Worm (Caenorhabditis elegans) whole organism, L2 larva: ENCODE measurements around the gene F09E10.7.

Experiments used
- C34F6.9 ChIP-seq: fragments of 150-350 bp; optimal IDR thresholded peaks from 2 replicates; lab custom pipeline; 2014; ENCODE audit warnings: missing biosample characterization, missing genetic modification characterization
- F13H6.1 ChIP-seq: sonication (generic microtip); optimal IDR thresholded peaks from 2 replicates; lab custom pipeline; 2016; ENCODE audit warnings: missing genetic modification characterization, missing compliant biosample characterization
- R02D3.7 ChIP-seq: fragments of 150-350 bp; optimal IDR thresholded peaks from 2 replicates; lab custom pipeline; 2014; ENCODE audit warnings: missing biosample characterization, missing genetic modification characterization
- Y55F3AM.14 ChIP-seq: fragments of 200-800 bp; sonication (Bioruptor generic); optimal IDR thresholded peaks from 2 replicates; lab custom pipeline; 2018; ENCODE audit warnings: mild to moderate bottlenecking, missing genetic modification characterization, missing compliant biosample characterization
- ZK546.5 ChIP-seq: sonication (generic microtip); optimal IDR thresholded peaks from 2 replicates; lab custom pipeline; 2017; ENCODE audit warnings: missing biosample characterization, missing genetic modification characterization
- alr-1 ChIP-seq: fragments of 150-350 bp; optimal IDR thresholded peaks from 2 replicates; lab custom pipeline; 2014; ENCODE audit warnings: missing biosample characterization, missing genetic modification characterization
- aly-2 ChIP-seq: fragments of 150-350 bp; optimal IDR thresholded peaks from 2 replicates; lab custom pipeline; 2014; ENCODE audit warnings: missing biosample characterization, missing genetic modification characterization
- ama-1 ChIP-seq: fragments of 150-350 bp; optimal IDR thresholded peaks from 2 replicates; lab custom pipeline; 2018; ENCODE audit warnings: inconsistent platforms
- blmp-1 ChIP-seq: sonication (generic microtip); optimal IDR thresholded peaks from 2 replicates; lab custom pipeline; 2017; ENCODE audit warnings: missing genetic modification characterization, mild to moderate bottlenecking, missing compliant biosample characterization, antibody characterized with exemption, moderate library complexity; ENCODE audit not compliant: insufficient read depth
- ceh-16 ChIP-seq: fragments of 150-350 bp; optimal IDR thresholded peaks from 2 replicates; lab custom pipeline; 2014; ENCODE audit warnings: missing biosample characterization, missing genetic modification characterization
- ceh-82 ChIP-seq: fragments of 150-350 bp; optimal IDR thresholded peaks from 2 replicates; lab custom pipeline; 2014; ENCODE audit warnings: missing biosample characterization, missing genetic modification characterization
- crh-2 ChIP-seq: sonication (generic microtip); optimal IDR thresholded peaks from 2 replicates; lab custom pipeline; 2017; ENCODE audit warnings: missing biosample characterization, missing genetic modification characterization
- egl-27 ChIP-seq: sonication (generic microtip); optimal IDR thresholded peaks from 3 replicates; lab custom pipeline; 2017; ENCODE audit warnings: missing biosample characterization, missing genetic modification reagents, missing genetic modification characterization
- elt-1 ChIP-seq: fragments of 150-350 bp; optimal IDR thresholded peaks from 2 replicates; lab custom pipeline; 2014; ENCODE audit warnings: missing biosample characterization, missing genetic modification characterization
- elt-3 ChIP-seq: sonication (generic microtip); optimal IDR thresholded peaks from 2 replicates; lab custom pipeline; 2017; ENCODE audit warnings: missing biosample characterization, missing genetic modification characterization
- fos-1 ChIP-seq: fragments of 150-350 bp; optimal IDR thresholded peaks from 2 replicates; lab custom pipeline; 2014; ENCODE audit warnings: missing biosample characterization, missing genetic modification characterization
- gmeb-1 ChIP-seq: fragments of 150-350 bp; optimal IDR thresholded peaks from 2 replicates; lab custom pipeline; 2014; ENCODE audit warnings: missing biosample characterization, missing genetic modification characterization
- lin-13 ChIP-seq: fragments of 150-350 bp; optimal IDR thresholded peaks from 2 replicates; lab custom pipeline; 2014; ENCODE audit warnings: missing biosample characterization, missing genetic modification reagents, missing genetic modification characterization
- lin-39 ChIP-seq: fragments of 150-350 bp; optimal IDR thresholded peaks from 2 replicates; lab custom pipeline; 2014; ENCODE audit warnings: missing biosample characterization, missing genetic modification reagents, missing genetic modification characterization
- lsy-2 ChIP-seq, 2 experiments: fragments of 150-350 bp in 1 of 2; sonication (generic microtip) in 1 of 2; optimal IDR thresholded peaks; 2 replicates each; lab custom pipeline; 2014 to 2017; ENCODE audit warnings: missing biosample characterization in 2 of 2, missing genetic modification characterization in 2 of 2
- mab-5 ChIP-seq: fragments of 150-350 bp; optimal IDR thresholded peaks from 2 replicates; lab custom pipeline; 2014; ENCODE audit warnings: missing biosample characterization, missing genetic modification characterization
- mbf-1 ChIP-seq: sonication (generic microtip); optimal IDR thresholded peaks from 2 replicates; lab custom pipeline; 2017; ENCODE audit warnings: missing biosample characterization, missing genetic modification characterization
- nhr-11 ChIP-seq: fragments of 150-350 bp; optimal IDR thresholded peaks from 2 replicates; lab custom pipeline; 2014; ENCODE audit warnings: missing biosample characterization, missing genetic modification characterization
- nhr-12 ChIP-seq: fragments of 150-350 bp; optimal IDR thresholded peaks from 2 replicates; lab custom pipeline; 2014; ENCODE audit warnings: missing biosample characterization, missing genetic modification characterization
- nhr-129 ChIP-seq: fragments of 150-350 bp; optimal IDR thresholded peaks from 2 replicates; lab custom pipeline; 2014; ENCODE audit warnings: missing biosample characterization, missing genetic modification characterization
- nhr-21 ChIP-seq: fragments of 150-350 bp; optimal IDR thresholded peaks from 2 replicates; lab custom pipeline; 2014; ENCODE audit warnings: missing biosample characterization, missing genetic modification characterization
- nhr-23 ChIP-seq: fragments of 150-350 bp; optimal IDR thresholded peaks from 2 replicates; lab custom pipeline; 2014; ENCODE audit warnings: missing biosample characterization, missing genetic modification reagents, missing genetic modification characterization
- nhr-25 ChIP-seq: fragments of 150-350 bp; sonication (generic microtip); optimal IDR thresholded peaks from 3 replicates; lab custom pipeline; 2014; ENCODE audit warnings: missing biosample characterization, missing genetic modification characterization
- nhr-6 ChIP-seq: fragments of 150-350 bp; optimal IDR thresholded peaks from 2 replicates; lab custom pipeline; 2014; ENCODE audit warnings: missing biosample characterization, missing genetic modification characterization
- nhr-77 ChIP-seq: fragments of 150-350 bp; optimal IDR thresholded peaks from 2 replicates; lab custom pipeline; 2014; ENCODE audit warnings: missing biosample characterization, missing genetic modification characterization
- peb-1 ChIP-seq: fragments of 150-350 bp; optimal IDR thresholded peaks from 2 replicates; lab custom pipeline; 2014; ENCODE audit warnings: missing biosample characterization, missing genetic modification characterization
- skn-1 ChIP-seq: sonication (generic microtip); optimal IDR thresholded peaks from 2 replicates; lab custom pipeline; 2017; ENCODE audit warnings: missing biosample characterization, missing genetic modification characterization
- sma-3 ChIP-seq: sonication (generic microtip); optimal IDR thresholded peaks from 2 replicates; lab custom pipeline; 2016; ENCODE audit warnings: missing genetic modification reagents, missing genetic modification characterization, missing compliant biosample characterization
- sma-9 ChIP-seq, 2 experiments: fragments of 150-350 bp in 1 of 2; sonication (generic microtip) in 1 of 2; optimal IDR thresholded peaks; 2 replicates each; lab custom pipeline; 2014 to 2016; ENCODE audit warnings: missing genetic modification characterization in 2 of 2, mild to moderate bottlenecking in 1 of 2, missing biosample characterization in 1 of 2, missing compliant biosample characterization in 1 of 2, missing genetic modification reagents in 1 of 2, moderate library complexity in 1 of 2
- snpc-4 ChIP-seq: fragments of 150-350 bp; optimal IDR thresholded peaks from 2 replicates; lab custom pipeline; 2014; ENCODE audit warnings: missing biosample characterization, missing genetic modification characterization
- unc-39 ChIP-seq: fragments of 150-350 bp; optimal IDR thresholded peaks from 2 replicates; lab custom pipeline; 2014; ENCODE audit warnings: missing biosample characterization, missing genetic modification characterization
- unc-55 ChIP-seq: fragments of 150-350 bp; sonication (generic microtip); optimal IDR thresholded peaks from 3 replicates; lab custom pipeline; 2014; ENCODE audit warnings: missing biosample characterization, missing genetic modification reagents, missing genetic modification characterization
- unc-62 ChIP-seq: fragments of 150-350 bp; optimal IDR thresholded peaks from 2 replicates; lab custom pipeline; 2014; ENCODE audit warnings: missing biosample characterization, missing genetic modification reagents, missing genetic modification characterization
- ztf-1 ChIP-seq: fragments of 200-800 bp; sonication (Bioruptor generic); conservative IDR thresholded peaks from 2 replicates; pipeline ENCODE4 v1.3.6; 2022; ENCODE audit warnings: missing genetic modification characterization, missing compliant biosample characterization
- ztf-4 ChIP-seq: fragments of 150-350 bp; optimal IDR thresholded peaks from 2 replicates; lab custom pipeline; 2014; ENCODE audit warnings: missing biosample characterization, missing genetic modification characterization

The F09E10.7 gene

DNA sequence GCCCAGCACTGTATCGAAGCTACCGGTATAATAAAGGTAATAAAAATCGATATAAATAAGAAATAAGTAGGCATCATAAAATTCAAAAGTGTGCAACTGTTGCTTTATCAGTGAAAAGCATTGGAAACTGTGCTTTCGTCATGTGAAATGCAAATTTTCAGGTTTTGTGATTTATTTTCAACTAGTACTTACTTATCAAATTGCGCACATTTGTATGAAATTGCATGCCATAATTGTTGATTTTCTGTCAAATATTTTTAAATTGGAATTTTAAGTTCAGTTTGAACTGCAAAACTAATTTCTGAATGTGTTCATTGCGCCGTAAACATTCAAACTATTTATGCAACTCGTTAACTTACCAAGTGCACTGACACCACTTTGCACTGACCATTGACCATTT lies 15.9 kb downstream of the F09E10.7 start, which contains the start of gene D1005.4:
D1005.4 (minus strand) TSS at position 101 of the 400 bp plus-strand sequence.
- no peak for TF ChIP-seq crh-2 (tag; lab: Kevin White, UChicago)
- TF ChIP-seq ama-1 (lab: Kevin White, UChicago), result no peak
- TF ChIP-seq egl-27 (tag; lab: Kevin White, UChicago), result no peak
- TF ChIP-seq R02D3.7 (tag; lab: Kevin White, UChicago), result no peak

DNA sequence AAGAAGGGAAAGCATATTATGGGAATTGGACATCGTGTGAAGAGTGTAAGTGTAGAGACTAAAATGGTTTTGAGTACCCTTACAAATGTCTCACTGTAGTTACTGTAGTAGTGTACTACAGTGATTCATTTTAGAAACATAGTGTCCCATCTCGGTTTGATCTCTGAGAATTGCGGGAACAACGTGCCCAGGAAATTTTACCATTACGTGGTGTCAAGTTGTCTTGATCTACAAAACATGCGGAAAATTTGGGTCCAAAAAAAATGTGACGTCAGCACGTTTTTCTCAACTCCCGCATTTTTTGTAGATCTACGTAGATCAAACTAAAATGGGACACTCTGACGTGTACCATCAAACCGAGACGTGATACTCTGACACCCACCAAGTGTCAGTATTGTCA lies 18.4 kb downstream of the F09E10.7 start:
- TF ChIP-seq aly-2 (no peak), R02D3.7 (tag; lab: Kevin White, UChicago) (no peak), blmp-1 (tag; lab: Kevin White, UChicago) (no peak), ama-1 (lab: Kevin White, UChicago) (no peak), nhr-12 (tag; lab: Kevin White, UChicago) (no peak), alr-1 (no peak), gmeb-1 (tag; lab: Kevin White, UChicago) (no peak), lin-13 (GFP tag; lab: Kevin White, UChicago) (no peak), lsy-2 (tag; optimal IDR thresholded peaks at IDR 0.05; lab: Kevin White, UChicago) (no peak), C34F6.9 (tag; lab: Kevin White, UChicago) (no peak), unc-39 (tag; lab: Kevin White, UChicago) (no peak)

DNA sequence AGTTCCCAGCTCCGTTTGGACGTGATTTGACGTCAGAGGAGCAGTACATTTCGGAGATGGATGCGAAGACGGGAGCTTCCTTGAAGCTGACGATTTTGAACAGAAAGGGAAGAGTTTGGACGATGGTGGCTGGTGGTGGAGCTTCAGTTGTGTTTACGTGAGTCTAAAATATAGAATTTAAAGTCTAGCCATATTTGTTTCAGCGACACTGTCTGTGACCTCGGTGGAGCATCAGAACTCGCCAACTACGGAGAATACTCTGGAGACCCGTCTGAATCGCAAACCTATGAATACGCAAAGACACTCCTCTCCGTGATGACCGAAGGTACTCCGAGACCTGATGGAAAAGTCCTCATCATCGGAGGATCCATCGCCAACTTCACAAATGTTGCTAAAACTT lies 21.1 kb downstream of the F09E10.7 start:
- no peak for TF ChIP-seq mab-5 (tag; lab: Kevin White, UChicago)
- no peak for TF ChIP-seq nhr-11 (tag; lab: Kevin White, UChicago)
- TF ChIP-seq fos-1 (tag; lab: Kevin White, UChicago), result no peak
- no peak for TF ChIP-seq blmp-1 (tag; lab: Kevin White, UChicago)
- no peak for TF ChIP-seq elt-3 (tag; lab: Kevin White, UChicago)
- no peak for TF ChIP-seq lin-39 (tag; lab: Kevin White, UChicago)
- no peak for TF ChIP-seq sma-3 (GFP tag; lab: Kevin White, UChicago)
- TF ChIP-seq nhr-6 (tag; lab: Kevin White, UChicago), result no peak
- no peak for TF ChIP-seq skn-1
- TF ChIP-seq C34F6.9 (tag; lab: Kevin White, UChicago), result no peak
- no peak for TF ChIP-seq nhr-23 (tag; lab: Kevin White, UChicago)
- no peak for TF ChIP-seq ceh-16 (tag; lab: Kevin White, UChicago)
- TF ChIP-seq, all 48 proteins: peak for 0

DNA sequence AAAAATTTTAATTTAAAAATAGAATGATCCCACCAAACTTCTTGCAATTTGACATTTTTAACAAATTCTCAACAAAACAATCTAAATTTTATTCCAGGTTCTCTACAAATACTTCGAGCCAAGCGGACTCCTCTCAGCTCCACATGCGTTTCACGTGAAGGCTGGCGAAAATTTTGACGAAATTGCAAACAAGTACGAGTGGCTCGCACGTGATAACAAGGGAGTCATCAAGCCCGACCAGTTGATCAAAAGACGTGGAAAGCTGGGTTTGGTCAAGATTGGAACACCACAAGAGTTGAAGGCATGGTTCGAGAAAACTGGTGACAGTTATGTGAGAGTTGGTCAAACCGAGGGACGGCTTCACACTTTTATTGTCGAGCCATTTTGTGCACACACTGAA lies 22.0 kb downstream of the F09E10.7 start:
- peak; percentile 29 for TF ChIP-seq sma-9 (GFP tag; optimal IDR thresholded peaks at IDR 0.05; lab: Kevin White, UChicago)
- TF ChIP-seq sma-9 (tag; optimal IDR thresholded peaks at IDR 0.05; lab: Kevin White, UChicago), result no peak
- TF ChIP-seq C34F6.9 (tag; lab: Kevin White, UChicago), result no peak
- TF ChIP-seq nhr-129 (tag; lab: Kevin White, UChicago), result peak; percentile 18
- TF ChIP-seq blmp-1 (tag; lab: Kevin White, UChicago), result no peak
- no peak for TF ChIP-seq ceh-16 (tag; lab: Kevin White, UChicago)
- TF ChIP-seq nhr-23 (tag; lab: Kevin White, UChicago), result no peak
- no peak for TF ChIP-seq peb-1
- no peak for TF ChIP-seq mbf-1
- TF ChIP-seq, all 48 proteins: peak for 2

DNA sequence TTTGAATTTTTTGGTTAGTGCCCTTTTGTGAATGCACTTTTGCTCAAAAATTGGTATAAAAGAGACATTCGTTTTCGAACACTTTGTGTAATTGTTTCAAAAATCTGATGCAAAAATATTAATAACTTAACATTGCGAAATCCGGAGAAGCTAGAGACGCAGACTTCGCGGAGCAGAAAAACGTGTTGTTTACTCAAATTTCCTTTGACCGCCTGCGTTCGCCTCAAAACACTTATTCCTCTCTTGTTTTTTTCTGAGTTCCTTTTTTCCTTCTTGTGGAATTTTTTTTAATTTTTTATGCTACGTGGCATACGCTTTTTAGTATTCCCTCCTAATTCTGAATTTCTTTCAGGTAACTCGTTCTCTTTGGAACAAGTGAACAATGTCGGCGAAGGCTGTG lies 22.5 kb downstream of the F09E10.7 start, which contains the start of gene acly-1:
acly-1 (plus strand) TSS at position 353 of the 400 bp plus-strand sequence.
- TF ChIP-seq elt-3 (tag; lab: Kevin White, UChicago), result no peak
- TF ChIP-seq lsy-2 (tag; optimal IDR thresholded peaks at IDR 0.05; lab: Kevin White, UChicago), result no peak
- no peak for TF ChIP-seq snpc-4
- no peak for TF ChIP-seq ztf-1 (GFP tag; lab: Robert Waterston, UW)
- no peak for TF ChIP-seq nhr-25 (tag; lab: Kevin White, UChicago)
- no peak for TF ChIP-seq alr-1
- TF ChIP-seq elt-1 (tag; lab: Kevin White, UChicago), result no peak
- TF ChIP-seq gmeb-1 (tag; lab: Kevin White, UChicago), result no peak
- no peak for TF ChIP-seq skn-1
- no peak for TF ChIP-seq peb-1
- peak; percentile 30 for TF ChIP-seq nhr-129 (tag; lab: Kevin White, UChicago)
- TF ChIP-seq unc-55 (GFP tag; lab: Kevin White, UChicago), result peak; percentile 50
- no peak for TF ChIP-seq F13H6.1 (tag; lab: Kevin White, UChicago)
- TF ChIP-seq C34F6.9 (tag; lab: Kevin White, UChicago), result peak; percentile 26
- no peak for TF ChIP-seq ceh-82 (tag; lab: Kevin White, UChicago)
- TF ChIP-seq ZK546.5 (tag; lab: Kevin White, UChicago), result no peak
- TF ChIP-seq crh-2 (tag; lab: Kevin White, UChicago), result peak; percentile 28
- TF ChIP-seq ztf-4 (tag; lab: Kevin White, UChicago), result no peak
- no peak for TF ChIP-seq Y55F3AM.14 (GFP tag; lab: Kevin White, UChicago)
- TF ChIP-seq lin-13 (GFP tag; lab: Kevin White, UChicago), result no peak
- TF ChIP-seq nhr-77 (tag; lab: Kevin White, UChicago), result no peak
- no peak for TF ChIP-seq R02D3.7 (tag; lab: Kevin White, UChicago)
- TF ChIP-seq unc-62, result no peak
- no peak for TF ChIP-seq lin-39 (tag; lab: Kevin White, UChicago)
- no peak for TF ChIP-seq sma-9 (GFP tag; optimal IDR thresholded peaks at IDR 0.05; lab: Kevin White, UChicago)
- TF ChIP-seq sma-9 (tag; optimal IDR thresholded peaks at IDR 0.05; lab: Kevin White, UChicago), result no peak
- TF ChIP-seq nhr-21 (tag; lab: Kevin White, UChicago), result no peak
